Fruit fly (Drosophila melanogaster): ENCODE results near the gene Etfb.
A peak's percentile ranks its signal among the peaks of the same experiment; 100 is the strongest.

Etfb gene

DNA sequence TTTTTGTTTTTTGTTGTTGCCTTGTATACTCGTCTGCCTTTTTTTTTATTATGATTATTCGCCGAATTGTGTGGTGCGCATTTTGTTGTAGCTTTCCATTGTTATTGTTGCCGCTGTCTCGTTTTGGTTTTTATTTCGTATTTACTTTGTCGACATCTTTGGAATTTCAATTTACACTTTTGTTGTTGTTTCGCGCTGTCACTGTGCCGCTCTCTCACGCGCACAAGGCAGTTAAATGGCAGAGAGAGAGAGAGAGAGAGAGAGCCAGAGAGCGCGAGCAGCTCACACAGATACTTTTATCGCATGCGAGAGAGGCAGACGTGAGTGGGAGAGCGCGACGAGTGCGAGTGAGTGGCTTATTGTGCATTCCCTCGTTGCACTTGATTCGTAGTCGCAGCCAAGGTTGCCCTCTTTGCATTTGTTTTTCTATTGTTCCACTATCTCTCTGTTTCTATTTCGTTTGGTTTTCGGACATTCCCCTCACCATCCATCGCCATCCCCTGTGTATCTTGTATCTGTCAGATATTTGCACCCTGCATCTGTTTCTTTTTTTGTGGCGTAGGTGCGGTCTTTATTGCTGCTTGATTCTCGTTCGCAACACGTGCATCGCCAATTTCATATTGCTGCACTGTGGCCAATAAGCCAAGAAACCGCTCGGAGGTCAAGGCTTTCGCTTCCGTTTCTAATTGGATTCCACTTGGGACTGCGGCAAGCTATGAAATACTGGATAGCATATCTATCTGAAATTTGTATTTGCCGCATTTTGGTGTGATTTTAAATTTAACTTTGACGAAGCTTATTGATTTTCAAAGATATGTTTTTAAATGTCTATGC, 28.2 kb downstream of the Etfb start:
- TF ChIP-seq CG10348 (GFP tag; IDR thresholded peaks at IDR 0.05) (no peak), Ets98B (GFP tag; IDR thresholded peaks at IDR 0.05) (peak; percentile 56; the same call in 1 of the 2 replicates), CG15710 (tag; optimal IDR thresholded peaks at IDR 0.05) (no peak), Snoo (tag; optimal IDR thresholded peaks at IDR 0.05) (no peak), CG32121 (GFP tag; IDR thresholded peaks at IDR 0.05) (peak; percentile 26; the same call in 1 of the 2 replicates), fd96Ca (GFP tag; IDR thresholded peaks at IDR 0.05) (peak; percentile 47; the same call in 2 of the 3 replicates), CG13204 (GFP tag; optimal IDR thresholded peaks at IDR 0.05) (peak; percentile 50), CG8301 (tag; optimal IDR thresholded peaks at IDR 0.05) (no peak), EcR (GFP tag; optimal IDR thresholded peaks at IDR 0.05) (peak; percentile 41), CG14655 (GFP tag; optimal IDR thresholded peaks at IDR 0.05) (no peak), gl (tag; optimal IDR thresholded peaks at IDR 0.05) (peak; percentile 9), CG8159 (tag; optimal IDR thresholded peaks at IDR 0.05) (no peak), Pif1A (GFP tag; optimal IDR thresholded peaks at IDR 0.05) (no peak), D1 (tag; optimal IDR thresholded peaks at IDR 0.05) (no peak)

DNA sequence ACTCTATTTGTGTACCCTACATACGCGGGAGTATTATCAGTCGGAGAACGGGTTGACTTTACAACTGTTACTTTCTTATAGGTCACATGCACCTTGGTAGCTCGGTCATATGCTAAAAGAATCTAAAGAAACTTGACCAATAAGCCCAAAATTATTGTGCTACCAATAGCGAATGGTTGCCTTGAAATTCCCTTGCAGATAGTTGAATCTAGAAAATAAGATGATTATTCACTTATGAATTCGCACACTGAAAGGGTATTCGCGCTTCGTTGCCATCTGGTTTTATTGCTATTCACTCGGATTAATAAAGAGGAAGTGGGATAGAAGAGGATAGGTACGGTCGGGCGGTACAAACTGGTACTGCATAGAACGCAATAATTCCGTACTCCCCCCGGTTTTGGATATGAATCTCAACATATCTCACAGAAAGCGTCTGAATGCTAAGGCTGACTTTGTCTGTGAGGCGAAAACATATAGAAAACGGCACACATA, 28.9 kb downstream of the Etfb start:
- TF ChIP-seq D1 (tag; optimal IDR thresholded peaks at IDR 0.05) (no peak), CG10348 (GFP tag; IDR thresholded peaks at IDR 0.05) (peak; percentile 42), Pif1B (GFP tag; optimal IDR thresholded peaks at IDR 0.05) (peak; percentile 70), fd96Ca (GFP tag; IDR thresholded peaks at IDR 0.05) (peak; percentile 86), gl (tag; optimal IDR thresholded peaks at IDR 0.05) (peak; percentile 50), CG13204 (GFP tag; optimal IDR thresholded peaks at IDR 0.05) (peak; percentile 53), Snoo (tag; optimal IDR thresholded peaks at IDR 0.05) (peak; percentile 4), CG8159 (tag; optimal IDR thresholded peaks at IDR 0.05) (peak; percentile 83), CG15710 (tag; optimal IDR thresholded peaks at IDR 0.05) (peak; percentile 86), CG17806 (tag; optimal IDR thresholded peaks at IDR 0.05) (peak; percentile 68), CG8301 (tag; optimal IDR thresholded peaks at IDR 0.05) (peak; percentile 80), CG32121 (GFP tag; IDR thresholded peaks at IDR 0.05) (peak; percentile 78), CG34367 (tag; optimal IDR thresholded peaks at IDR 0.05) (peak; percentile 78), Pif1A (GFP tag; optimal IDR thresholded peaks at IDR 0.05) (peak; percentile 82), CG14655 (GFP tag; optimal IDR thresholded peaks at IDR 0.05) (peak; percentile 84), CG9948 (tag; optimal IDR thresholded peaks at IDR 0.05) (peak; percentile 74), EcR (GFP tag; optimal IDR thresholded peaks at IDR 0.05) (no peak), Ets98B (GFP tag; IDR thresholded peaks at IDR 0.05) (peak; percentile 43; the same call in 1 of the 2 replicates), rn (GFP tag; IDR thresholded peaks at IDR 0.05) (peak; percentile 67; the same call in 1 of the 2 replicates), CG4496 (GFP tag; IDR thresholded peaks at IDR 0.05) (peak; percentile 78; the same call in 2 of the 3 replicates), CG12605 (GFP tag; IDR thresholded peaks at IDR 0.05) (no peak)

DNA sequence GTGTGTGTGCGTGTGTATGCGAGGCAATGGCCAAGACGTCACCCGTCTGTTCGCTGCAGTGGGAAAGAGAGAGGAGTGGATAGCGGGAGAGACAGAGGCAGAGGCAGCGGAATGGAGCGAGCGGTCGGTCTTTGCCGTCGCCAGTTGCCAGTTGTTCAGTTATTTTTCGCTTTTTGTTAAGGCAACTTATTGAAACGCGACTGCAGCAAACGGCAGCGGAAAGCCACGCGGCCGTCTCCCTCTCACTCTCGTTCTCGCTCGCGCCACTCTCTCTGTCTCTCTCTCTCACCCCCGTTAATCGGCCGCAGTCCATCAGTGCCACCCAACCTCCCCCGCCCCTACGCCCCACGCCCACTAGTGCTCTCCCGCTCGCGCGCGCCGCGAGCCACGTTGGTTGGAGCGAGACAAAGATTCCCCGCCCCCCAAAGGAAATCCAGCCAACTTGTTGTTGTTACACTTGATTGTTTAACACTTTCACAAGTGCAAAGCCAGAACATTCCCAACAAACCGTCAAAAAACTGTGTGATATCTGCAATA, 29.9 kb downstream of the Etfb start:
- TF ChIP-seq CG10348 (GFP tag; IDR thresholded peaks at IDR 0.05), result peak; percentile 54
- TF ChIP-seq rn (GFP tag; IDR thresholded peaks at IDR 0.05), result peak; percentile 33; the same call in 1 of the 2 replicates
- no peak for TF ChIP-seq Pif1B (GFP tag; optimal IDR thresholded peaks at IDR 0.05)
- TF ChIP-seq gl (tag; optimal IDR thresholded peaks at IDR 0.05), result peak; percentile 41
- TF ChIP-seq CG13204 (GFP tag; optimal IDR thresholded peaks at IDR 0.05), result peak; percentile 99
- peak; percentile 84 for TF ChIP-seq EcR (GFP tag; optimal IDR thresholded peaks at IDR 0.05)
- TF ChIP-seq CG34367 (tag; optimal IDR thresholded peaks at IDR 0.05), result no peak
- TF ChIP-seq CG17806 (tag; optimal IDR thresholded peaks at IDR 0.05), result no peak
- peak; percentile 70 for TF ChIP-seq Ets98B (GFP tag; IDR thresholded peaks at IDR 0.05)
- peak; percentile 68 for TF ChIP-seq CG12605 (GFP tag; IDR thresholded peaks at IDR 0.05)
- TF ChIP-seq fd96Ca (GFP tag; IDR thresholded peaks at IDR 0.05), result peak; percentile 51; the same call in 2 of the 3 replicates
- no peak for TF ChIP-seq CG8159 (tag; optimal IDR thresholded peaks at IDR 0.05)
- TF ChIP-seq CG32121 (GFP tag; IDR thresholded peaks at IDR 0.05), result peak; percentile 78
- TF ChIP-seq CG15710 (tag; optimal IDR thresholded peaks at IDR 0.05), result peak; percentile 19

DNA sequence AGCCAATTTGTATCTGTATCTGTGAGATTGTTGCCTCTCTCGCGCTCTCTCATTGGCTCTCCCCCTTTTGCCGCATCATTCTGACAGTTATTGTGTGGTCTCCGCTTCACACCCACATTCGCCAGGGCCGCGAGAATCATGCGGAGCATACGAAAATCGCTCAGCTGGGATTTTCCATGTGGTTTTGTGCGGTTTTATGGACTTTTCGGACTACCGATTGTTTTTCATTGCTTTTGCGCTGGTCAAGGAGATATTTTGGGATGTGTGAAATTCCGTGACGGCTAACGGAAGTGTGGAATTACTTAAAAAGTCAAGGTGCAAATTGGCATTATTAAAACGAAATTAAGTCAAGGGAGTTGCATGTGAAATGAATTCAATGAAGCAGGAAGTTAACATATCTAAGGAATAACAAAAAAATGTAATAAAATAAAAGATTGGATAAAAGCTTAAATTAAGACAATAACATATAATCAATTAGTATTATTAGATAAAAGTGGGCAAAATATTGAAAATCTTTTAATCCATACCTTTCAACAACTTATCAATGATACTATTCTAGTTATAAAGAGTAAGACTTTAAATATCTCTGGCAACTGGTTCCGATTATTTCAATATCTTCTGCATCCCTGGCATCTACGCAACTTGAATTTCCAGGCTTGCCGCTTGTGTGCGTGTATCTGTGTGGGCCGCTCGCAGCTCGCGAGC, 30.5 kb downstream of the Etfb start:
- TF ChIP-seq CG12605 (GFP tag; IDR thresholded peaks at IDR 0.05), result no peak
- no peak for TF ChIP-seq CG32121 (GFP tag; IDR thresholded peaks at IDR 0.05)
- peak; percentile 23 for TF ChIP-seq Snoo (tag; optimal IDR thresholded peaks at IDR 0.05)
- TF ChIP-seq gl (tag; optimal IDR thresholded peaks at IDR 0.05), result no peak
- TF ChIP-seq CG17806 (tag; optimal IDR thresholded peaks at IDR 0.05), result no peak
- no peak for TF ChIP-seq CG34367 (tag; optimal IDR thresholded peaks at IDR 0.05)
- peak; percentile 13 for TF ChIP-seq CG15710 (tag; optimal IDR thresholded peaks at IDR 0.05)
- TF ChIP-seq CG14655 (GFP tag; optimal IDR thresholded peaks at IDR 0.05), result peak; percentile 73
- TF ChIP-seq CG8301 (tag; optimal IDR thresholded peaks at IDR 0.05), result peak; percentile 32
- no peak for TF ChIP-seq rn (GFP tag; IDR thresholded peaks at IDR 0.05)
- no peak for TF ChIP-seq fd96Ca (GFP tag; IDR thresholded peaks at IDR 0.05)
- 0 out of 2 replicates have a peak, but pooled peaks have one; percentile 37 for TF ChIP-seq Ets98B (GFP tag; IDR thresholded peaks at IDR 0.05)
- no peak for TF ChIP-seq Pif1B (GFP tag; optimal IDR thresholded peaks at IDR 0.05)
- TF ChIP-seq CG9948 (tag; optimal IDR thresholded peaks at IDR 0.05), result peak; percentile 32
- no peak for TF ChIP-seq EcR (GFP tag; optimal IDR thresholded peaks at IDR 0.05)
- TF ChIP-seq Pif1A (GFP tag; optimal IDR thresholded peaks at IDR 0.05), result no peak
- no peak for TF ChIP-seq CG13204 (GFP tag; optimal IDR thresholded peaks at IDR 0.05)
- TF ChIP-seq CG8159 (tag; optimal IDR thresholded peaks at IDR 0.05), result peak; percentile 67
- TF ChIP-seq CG10348 (GFP tag; IDR thresholded peaks at IDR 0.05), result no peak
- no peak for TF ChIP-seq D1 (tag; optimal IDR thresholded peaks at IDR 0.05)
- TF ChIP-seq CG4496 (GFP tag; IDR thresholded peaks at IDR 0.05), result peak; percentile 35; the same call in 1 of the 3 replicates

Data from whole organism, pupa.